Worm (Caenorhabditis elegans): ENCODE measurements around the gene smz-1.

DNA sequence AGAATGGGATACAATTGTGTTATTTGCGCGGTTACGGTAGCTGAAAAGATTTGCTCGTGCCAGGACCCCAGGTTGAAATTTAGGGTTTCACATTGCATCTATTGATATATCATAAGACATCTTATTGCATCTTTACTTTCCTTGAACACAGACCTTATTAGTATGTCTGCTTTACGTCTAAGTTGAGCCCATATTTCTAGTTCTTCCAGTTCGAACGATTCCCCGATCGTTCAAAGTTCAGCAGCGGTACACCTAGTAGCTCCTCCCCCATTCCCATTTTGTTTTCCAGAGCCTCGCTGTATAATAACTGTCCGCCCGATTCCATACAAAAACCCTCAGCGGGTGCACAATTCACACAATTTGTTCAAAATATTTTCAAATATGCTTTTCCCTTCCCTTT, 13.1 kb upstream of the smz-1 start, which contains the start of gene C25G4.17:
- TF ChIP-seq peb-1 (tag; optimal IDR thresholded peaks at IDR 0.05) (no peak), nhr-6 (tag; optimal IDR thresholded peaks at IDR 0.05) (no peak), snpc-4 (tag; optimal IDR thresholded peaks at IDR 0.05) (no peak), ztf-11 (tag; optimal IDR thresholded peaks at IDR 0.05) (no peak), lin-39 (tag; optimal IDR thresholded peaks at IDR 0.05) (no peak)
